Worm (Caenorhabditis elegans) whole organism, midembryonic: ENCODE measurements around the gene ZC404.15.

Source experiments
- cog-1 ChIP-seq: sonication (generic microtip); optimal IDR thresholded peaks from 2 replicates; lab custom pipeline; 2016; ENCODE audit warnings: missing genetic modification characterization, missing compliant biosample characterization
- flt-1 ChIP-seq: fragments of 200-800 bp; sonication (Bioruptor generic); IDR thresholded peaks from 2 replicates; pipeline ENCODE4 v1.3.6; 2022; ENCODE audit warnings: missing genetic modification characterization, missing compliant biosample characterization
- klf-2 ChIP-seq: fragments of 200-800 bp; sonication (Bioruptor generic); conservative IDR thresholded peaks from 2 replicates; pipeline ENCODE4 v1.3.6; 2022; ENCODE audit warnings: missing genetic modification reagents, missing genetic modification characterization, missing compliant biosample characterization
- med-1 ChIP-seq: sonication (generic microtip); optimal IDR thresholded peaks from 2 replicates; lab custom pipeline; 2017; ENCODE audit warnings: missing genetic modification characterization, mild to moderate bottlenecking, missing compliant biosample characterization, antibody characterized with exemption, missing genetic modification reagents; ENCODE audit not compliant: insufficient read depth
- ref-1 ChIP-seq: fragments of 200-800 bp; sonication (Bioruptor generic); conservative IDR thresholded peaks from 2 replicates; pipeline ENCODE4 v1.3.6; 2022; ENCODE audit warnings: missing genetic modification reagents, missing genetic modification characterization, missing compliant biosample characterization
- tab-1 ChIP-seq: fragments of 200-800 bp; sonication (Bioruptor generic); IDR thresholded peaks from 2 replicates; pipeline ENCODE4 v1.3.6; 2022; ENCODE audit warnings: missing genetic modification characterization, missing compliant biosample characterization
- ztf-29 ChIP-seq: fragments of 200-800 bp; sonication (Bioruptor generic); IDR thresholded peaks from 2 replicates; pipeline ENCODE4 v1.3.6; 2022; ENCODE audit warnings: missing genetic modification reagents, missing genetic modification characterization, missing compliant biosample characterization

DNA sequence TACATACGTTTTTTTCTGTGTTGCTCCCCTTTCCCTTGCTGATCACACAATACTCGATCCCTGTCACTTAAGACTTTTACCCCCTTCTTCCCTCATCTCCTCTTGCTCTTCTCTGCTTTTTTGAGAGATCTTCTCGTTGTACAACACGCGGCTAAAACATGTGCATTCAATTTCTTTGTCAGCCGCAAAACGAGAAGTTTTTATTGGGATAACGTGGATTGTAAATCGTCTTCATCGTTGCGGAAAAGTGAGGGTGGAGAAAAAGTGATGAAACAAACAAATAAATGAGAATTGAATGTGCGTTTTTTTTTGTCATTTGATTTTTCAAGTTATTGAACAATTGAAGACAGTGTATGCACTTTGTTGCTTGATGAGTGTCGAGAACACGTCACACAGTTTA is 10.8 kb upstream of the ZC404.15 start:
- no peak for TF ChIP-seq cog-1 (tag; lab: Kevin White, UChicago)
- TF ChIP-seq klf-2 (GFP tag; lab: Robert Waterston, UW): no peak
- TF ChIP-seq ref-1: no peak
- TF ChIP-seq ztf-29 (GFP tag; lab: Robert Waterston, UW): no peak
- TF ChIP-seq tab-1 (GFP tag; lab: Robert Waterston, UW): no peak
- TF ChIP-seq flt-1 (GFP tag; lab: Robert Waterston, UW): no peak
- TF ChIP-seq med-1 (GFP tag; lab: Kevin White, UChicago): no peak
